Worm (Caenorhabditis elegans): ENCODE measurements around the gene Y41E3.22.

- TF ChIP-seq egl-27 (tag; optimal IDR thresholded peaks at IDR 0.05) (no peak), unc-62 (GFP tag; optimal IDR thresholded peaks at IDR 0.05) (no peak), sem-4 (tag; optimal IDR thresholded peaks at IDR 0.05) (no peak), elt-3 (tag; optimal IDR thresholded peaks at IDR 0.05) (no peak), nhr-23 (tag; optimal IDR thresholded peaks at IDR 0.05) (no peak), nhr-6 (tag; optimal IDR thresholded peaks at IDR 0.05) (no peak)
These were observed 6.3 kb downstream of the Y41E3.22 start for ce11 chrIV:14956693-14957281.
